Fruit fly (Drosophila melanogaster) whole organism, prepupa: ENCODE data around the gene Galk.

Source experiments
- CG10631 ChIP-seq: fragments of 200-800 bp; sonication (Bioruptor generic); optimal IDR thresholded peaks from 2 replicates; lab custom pipeline; 2016; ENCODE audit warnings: missing biosample characterization, missing genetic modification characterization
- CG11902 ChIP-seq: fragments of 200-800 bp; sonication (Bioruptor generic); optimal IDR thresholded peaks from 3 replicates; lab custom pipeline; 2016; ENCODE audit warnings: missing biosample characterization, missing genetic modification characterization
- CG1621 ChIP-seq: fragments of 200-800 bp; sonication (Bioruptor generic); optimal IDR thresholded peaks from 3 replicates; lab custom pipeline; 2018; ENCODE audit warnings: missing biosample characterization, mild to moderate bottlenecking, missing genetic modification characterization
- CG16779 ChIP-seq: fragments of 200-800 bp; sonication (Bioruptor generic); optimal IDR thresholded peaks from 3 replicates; lab custom pipeline; 2017; ENCODE audit warnings: missing biosample characterization, mild to moderate bottlenecking, missing genetic modification characterization
- CG3032 ChIP-seq: fragments of 200-800 bp; optimal IDR thresholded peaks from 2 replicates; lab custom pipeline; 2019; ENCODE audit warnings: missing biosample characterization, mild to moderate bottlenecking, missing genetic modification characterization, moderate library complexity
- CG31627 ChIP-seq: fragments of 200-800 bp; sonication (Bioruptor generic); optimal IDR thresholded peaks from 3 replicates; lab custom pipeline; 2016; ENCODE audit warnings: missing biosample characterization, missing genetic modification characterization
- CG34406 ChIP-seq: fragments of 200-800 bp; sonication (Bioruptor generic); optimal IDR thresholded peaks from 3 replicates; lab custom pipeline; 2016; ENCODE audit warnings: missing biosample characterization, missing genetic modification characterization
- CG3919 ChIP-seq: fragments of 200-800 bp; sonication (Bioruptor generic); optimal IDR thresholded peaks from 3 replicates; lab custom pipeline; 2016; ENCODE audit warnings: missing biosample characterization, missing genetic modification characterization
- CG4318 ChIP-seq: fragments of 200-800 bp; sonication (Bioruptor generic); optimal IDR thresholded peaks from 3 replicates; lab custom pipeline; 2017; ENCODE audit warnings: missing biosample characterization, mild to moderate bottlenecking, missing genetic modification characterization
- CG6808 ChIP-seq: fragments of 200-800 bp; sonication (Bioruptor generic); optimal IDR thresholded peaks from 3 replicates; lab custom pipeline; 2017; ENCODE audit warnings: missing biosample characterization, missing genetic modification characterization, mild to moderate bottlenecking, moderate library complexity, missing genetic modification reagents
- CG6854 ChIP-seq: fragments of 200-800 bp; sonication (Bioruptor generic); optimal IDR thresholded peaks from 2 replicates; lab custom pipeline; 2017; ENCODE audit warnings: missing biosample characterization, mild to moderate bottlenecking, missing genetic modification characterization
- CG7368 ChIP-seq: fragments of 200-800 bp; sonication (Bioruptor generic); optimal IDR thresholded peaks from 3 replicates; lab custom pipeline; 2016; ENCODE audit warnings: missing biosample characterization, missing genetic modification characterization
- CG8119 ChIP-seq: fragments of 200-800 bp; sonication (Bioruptor generic); IDR thresholded peaks from 3 replicates; pipeline ENCODE4 v1.3.6; 2022; ENCODE audit warnings: missing biosample characterization, missing genetic modification characterization
- CG8632 ChIP-seq: fragments of 200-800 bp; sonication (Bioruptor generic); optimal IDR thresholded peaks from 3 replicates; lab custom pipeline; 2016; ENCODE audit warnings: missing biosample characterization, missing genetic modification characterization
- CG9139 ChIP-seq: fragments of 200-800 bp; sonication (Bioruptor generic); optimal IDR thresholded peaks from 3 replicates; lab custom pipeline; 2017; ENCODE audit warnings: missing biosample characterization, mild to moderate bottlenecking, missing genetic modification characterization
- Eip75B ChIP-seq: fragments of 200-800 bp; sonication (Bioruptor generic); optimal IDR thresholded peaks from 3 replicates; lab custom pipeline; 2016; ENCODE audit warnings: missing biosample characterization, missing genetic modification characterization
- Eip78C ChIP-seq: fragments of 200-800 bp; sonication (Bioruptor generic); peaks from one replicate; lab custom pipeline; 2016; ENCODE audit warnings: missing biosample characterization, missing genetic modification characterization
- Ets21C ChIP-seq: fragments of 200-800 bp; sonication (Bioruptor generic); optimal IDR thresholded peaks from 3 replicates; lab custom pipeline; 2016; ENCODE audit warnings: missing biosample characterization, missing genetic modification characterization
- Ets96B ChIP-seq: fragments of 200-800 bp; optimal IDR thresholded peaks from 2 replicates; lab custom pipeline; 2019; ENCODE audit warnings: missing biosample characterization, mild to moderate bottlenecking, missing genetic modification characterization, moderate library complexity
- Hr39 ChIP-seq: fragments of 200-800 bp; sonication (Bioruptor generic); optimal IDR thresholded peaks from 2 replicates; lab custom pipeline; 2016; ENCODE audit warnings: missing biosample characterization, missing genetic modification characterization
- Hr4 ChIP-seq: fragments of 200-800 bp; sonication (Bioruptor generic); optimal IDR thresholded peaks from 3 replicates; lab custom pipeline; 2016; ENCODE audit warnings: missing biosample characterization, missing genetic modification characterization
- OdsH ChIP-seq: fragments of 200-800 bp; sonication (Bioruptor generic); optimal IDR thresholded peaks from 3 replicates; lab custom pipeline; 2016; ENCODE audit warnings: missing biosample characterization, missing genetic modification characterization
- Smox ChIP-seq: fragments of 200-800 bp; sonication (Bioruptor generic); optimal IDR thresholded peaks from 3 replicates; lab custom pipeline; 2016; ENCODE audit warnings: missing biosample characterization, missing genetic modification characterization
- Sox102F ChIP-seq: fragments of 200-800 bp; sonication (Bioruptor generic); optimal IDR thresholded peaks from 2 replicates; lab custom pipeline; 2016; ENCODE audit warnings: missing biosample characterization, mild to moderate bottlenecking, missing genetic modification characterization
- Sox14 ChIP-seq: fragments of 200-800 bp; sonication (Bioruptor generic); optimal IDR thresholded peaks from 3 replicates; lab custom pipeline; 2016; ENCODE audit warnings: missing biosample characterization, missing genetic modification characterization
- achi ChIP-seq: fragments of 200-800 bp; sonication (Bioruptor generic); optimal IDR thresholded peaks from 3 replicates; lab custom pipeline; 2016; ENCODE audit warnings: missing biosample characterization, missing genetic modification characterization
- acj6 ChIP-seq: fragments of 200-800 bp; sonication (Bioruptor generic); optimal IDR thresholded peaks from 3 replicates; lab custom pipeline; 2016; ENCODE audit warnings: missing biosample characterization, missing genetic modification characterization
- dac ChIP-seq: fragments of 200-800 bp; sonication (Bioruptor generic); optimal IDR thresholded peaks from 2 replicates; lab custom pipeline; 2017; ENCODE audit warnings: missing biosample characterization, mild to moderate bottlenecking, missing genetic modification characterization
- esn ChIP-seq: fragments of 200-800 bp; sonication (Bioruptor generic); optimal IDR thresholded peaks from 2 replicates; lab custom pipeline; 2016; ENCODE audit warnings: missing biosample characterization, mild to moderate bottlenecking, missing genetic modification characterization, moderate library complexity
- fd59A ChIP-seq: fragments of 200-800 bp; sonication (Bioruptor generic); optimal IDR thresholded peaks from 2 replicates; lab custom pipeline; 2017; ENCODE audit warnings: missing biosample characterization, mild to moderate bottlenecking, missing genetic modification characterization, missing genetic modification reagents
- fkh ChIP-seq: fragments of 200-800 bp; sonication (Bioruptor generic); optimal IDR thresholded peaks from 3 replicates; lab custom pipeline; 2017; ENCODE audit warnings: missing biosample characterization, mild to moderate bottlenecking, missing genetic modification characterization, moderate library complexity
- lz ChIP-seq: fragments of 200-800 bp; sonication (Bioruptor generic); optimal IDR thresholded peaks from 3 replicates; lab custom pipeline; 2016; ENCODE audit warnings: missing biosample characterization, missing genetic modification characterization
- pdm3 ChIP-seq: fragments of 200-800 bp; sonication (Bioruptor generic); optimal IDR thresholded peaks from 3 replicates; lab custom pipeline; 2016; ENCODE audit warnings: missing biosample characterization, missing genetic modification characterization
- svp ChIP-seq: fragments of 200-800 bp; sonication (Bioruptor generic); peaks from one replicate; lab custom pipeline; 2016; ENCODE audit warnings: missing biosample characterization, missing genetic modification characterization
- topi ChIP-seq: fragments of 200-800 bp; sonication (Bioruptor generic); optimal IDR thresholded peaks from 3 replicates; lab custom pipeline; 2016; ENCODE audit warnings: missing biosample characterization, missing genetic modification characterization

Gene Galk

dm6 chr3L:8968437-8968836 lies 17.5 kb downstream of the Galk start, which contains the start of gene CG5026:
Gene CG5026 (plus strand): TSS chr3L:8968528.
- no peak for TF ChIP-seq Eip78C (GFP tag; lab: Kevin White, UChicago)
- no peak for TF ChIP-seq pdm3 (GFP tag; lab: Kevin White, UChicago)
- TF ChIP-seq CG6854 (GFP tag; lab: Kevin White, UChicago) = peak; percentile 53
- TF ChIP-seq Sox14 = peak; percentile 97
- TF ChIP-seq OdsH (GFP tag; lab: Kevin White, UChicago) = no peak
- TF ChIP-seq CG3919 (GFP tag; lab: Kevin White, UChicago) = no peak
- TF ChIP-seq dac (GFP tag; lab: Kevin White, UChicago) = no peak
- TF ChIP-seq CG4318 (GFP tag; lab: Kevin White, UChicago) = no peak
- no peak for TF ChIP-seq achi
- TF ChIP-seq esn (GFP tag; lab: Kevin White, UChicago) = peak; percentile 44
- TF ChIP-seq CG1621 (tag; lab: Kevin White, UChicago) = no peak
- no peak for TF ChIP-seq fkh
- no peak for TF ChIP-seq CG8632
- no peak for TF ChIP-seq Smox (GFP tag; lab: Kevin White, UChicago)
- TF ChIP-seq, all 60 proteins: peak for 3

- TF ChIP-seq Eip75B (GFP tag; lab: Kevin White, UChicago) = no peak
- no peak for TF ChIP-seq Sox14
- no peak for TF ChIP-seq achi
- no peak for TF ChIP-seq Smox (GFP tag; lab: Kevin White, UChicago)
- TF ChIP-seq dac (GFP tag; lab: Kevin White, UChicago) = no peak
- TF ChIP-seq CG3032 (tag; lab: Kevin White, UChicago) = no peak
- TF ChIP-seq CG8632 = no peak
- TF ChIP-seq CG6808 = no peak
- no peak for TF ChIP-seq CG7368 (GFP tag; lab: Kevin White, UChicago)
- TF ChIP-seq fd59A (GFP tag; lab: Kevin White, UChicago) = no peak
- TF ChIP-seq acj6 (GFP tag; lab: Kevin White, UChicago) = no peak
- TF ChIP-seq Sox102F = no peak
- no peak for TF ChIP-seq Hr39 (GFP tag; lab: Kevin White, UChicago)
- no peak for TF ChIP-seq svp (GFP tag; lab: Kevin White, UChicago)
- no peak for TF ChIP-seq CG1621 (tag; lab: Kevin White, UChicago)
- TF ChIP-seq fkh = no peak
Measured at dm6 chr3L:8966324-8967011, 19.4 kb downstream of the Galk start, which contains the start of the genes CG5653 and CG5021. Gene CG5653 (minus strand): TSS chr3L:8966374. Gene CG5021 (plus strand): TSS chr3L:8966829.

- TF ChIP-seq lz (GFP tag; lab: Kevin White, UChicago) (no peak), topi (GFP tag; lab: Kevin White, UChicago) (no peak), Sox102F (no peak), CG34406 (GFP tag; lab: Kevin White, UChicago) (no peak), Hr4 (GFP tag; lab: Kevin White, UChicago) (no peak), CG8632 (no peak), CG16779 (tag; lab: Kevin White, UChicago) (no peak), Hr39 (GFP tag; lab: Kevin White, UChicago) (no peak), Ets21C (GFP tag; lab: Kevin White, UChicago) (no peak)
Measured at dm6 chr3L:8964458-8964857, 21.4 kb downstream of the Galk start, which contains the start of gene ValRS-m. Gene ValRS-m (minus strand): TSS chr3L:8964769.

- no peak for TF ChIP-seq CG31627
- TF ChIP-seq CG4318 (GFP tag; lab: Kevin White, UChicago) = no peak
- no peak for TF ChIP-seq CG8119
- no peak for TF ChIP-seq CG9139 (GFP tag; lab: Kevin White, UChicago)
- no peak for TF ChIP-seq Hr4 (GFP tag; lab: Kevin White, UChicago)
- TF ChIP-seq CG11902 = no peak
- no peak for TF ChIP-seq Eip75B (GFP tag; lab: Kevin White, UChicago)
- TF ChIP-seq CG6854 (GFP tag; lab: Kevin White, UChicago) = no peak
- no peak for TF ChIP-seq CG10631 (GFP tag; lab: Kevin White, UChicago)
- TF ChIP-seq Ets96B (tag; lab: Kevin White, UChicago) = no peak
Measured at dm6 chr3L:8958557-8958956, 27.3 kb downstream of the Galk start, which contains the start of gene CG13313. Gene CG13313 (plus strand): TSS chr3L:8958857.
